Fruit fly (Drosophila melanogaster) whole organism, prepupa: ENCODE results near the gene Smyd3.

Source experiments
- Gug ChIP-seq: fragments of 200-800 bp; sonication (Bioruptor generic); IDR thresholded peaks from 2 replicates; pipeline ENCODE4 v1.3.6; 2022; ENCODE audit warnings: missing biosample characterization, missing genetic modification characterization
- Sox102F ChIP-seq: fragments of 200-800 bp; sonication (Bioruptor generic); optimal IDR thresholded peaks from 2 replicates; lab custom pipeline; 2016; ENCODE audit warnings: missing biosample characterization, mild to moderate bottlenecking, missing genetic modification characterization
- acj6 ChIP-seq: fragments of 200-800 bp; sonication (Bioruptor generic); optimal IDR thresholded peaks from 3 replicates; lab custom pipeline; 2016; ENCODE audit warnings: missing biosample characterization, missing genetic modification characterization
- fd59A ChIP-seq: fragments of 200-800 bp; sonication (Bioruptor generic); optimal IDR thresholded peaks from 2 replicates; lab custom pipeline; 2017; ENCODE audit warnings: missing biosample characterization, mild to moderate bottlenecking, missing genetic modification characterization, missing genetic modification reagents

dm6 chrX:2635075-2635643 lies 26.5 kb upstream of the Smyd3 start:
- TF ChIP-seq Sox102F (GFP tag; lab: Kevin White, UChicago) (no peak), acj6 (no peak), fd59A (GFP tag; lab: Kevin White, UChicago) (no peak), Gug (GFP tag; lab: Robert Waterston, UW) (no peak)
